Fruit fly (Drosophila melanogaster) whole organism, pupa: ENCODE measurements around the gene Gbs-70E.

Source experiments
- CG12605 ChIP-seq: fragments of 200-800 bp; sonication (Bioruptor generic); IDR thresholded peaks from 2 replicates; pipeline ENCODE4 v1.3.6; 2022; ENCODE audit warnings: missing biosample characterization, missing genetic modification characterization
- CG4496 ChIP-seq: fragments of 200-800 bp; sonication (Bioruptor generic); IDR thresholded peaks from 3 replicates; pipeline ENCODE4 v1.3.6; 2022; ENCODE audit warnings: missing biosample characterization, missing genetic modification characterization
- CG9948 ChIP-seq: fragments of 200-800 bp; sonication (Bioruptor generic); optimal IDR thresholded peaks from 2 replicates; lab custom pipeline; 2018; ENCODE audit warnings: missing biosample characterization, mild to moderate bottlenecking, missing genetic modification characterization, moderate library complexity

DNA sequence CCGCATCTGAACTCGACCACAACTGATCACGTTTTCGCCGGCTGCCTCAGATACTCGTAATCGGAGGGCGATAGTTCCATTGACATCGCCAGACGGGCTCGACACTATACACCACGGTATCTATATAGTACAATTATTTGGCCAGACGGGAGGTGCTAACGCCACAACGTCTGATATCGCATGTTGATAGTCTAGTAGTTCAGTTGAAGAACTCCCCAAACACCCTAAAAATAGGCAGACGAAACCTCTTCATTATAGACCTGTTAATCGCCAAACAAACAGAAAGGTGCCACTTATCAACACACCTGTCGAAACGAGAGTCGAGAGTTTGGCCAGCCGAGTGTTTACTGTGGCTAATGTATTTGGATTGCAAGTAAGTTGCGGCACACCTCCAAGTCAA is 4.3 kb upstream of the Gbs-70E start:
- TF ChIP-seq CG9948 (no peak), CG4496 (GFP tag; lab: Robert Waterston, UW) (no peak), CG12605 (GFP tag; lab: Robert Waterston, UW) (no peak)
